Worm (Caenorhabditis elegans): ENCODE results near the gene F13A7.12.

Gene F13A7.12

DNA sequence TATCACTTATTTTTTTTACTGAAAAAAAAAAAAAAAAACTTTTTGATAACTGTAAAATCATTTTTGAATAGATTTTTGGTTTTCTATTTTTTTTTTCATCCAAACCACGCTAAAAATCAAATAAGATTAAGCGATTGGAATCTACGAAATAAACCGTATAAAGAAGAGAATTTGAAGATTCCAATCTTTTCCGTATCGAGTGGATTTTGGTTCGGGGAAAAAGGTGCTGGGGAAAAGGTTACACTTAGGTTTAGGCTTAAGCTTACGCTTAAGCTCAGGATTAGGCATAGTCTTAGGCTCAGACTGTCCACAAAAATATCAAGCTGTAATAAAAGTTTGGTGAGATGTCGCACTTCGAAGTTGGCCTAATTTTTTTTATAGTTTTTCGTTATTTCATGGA, at the start of gene F13A7.12:
Gene F13A7.12 (plus strand): TSS at position 301 of the 400 bp plus-strand sequence.
- TF ChIP-seq skn-1 (tag; optimal IDR thresholded peaks at IDR 0.05) (no peak), lin-39 (tag; optimal IDR thresholded peaks at IDR 0.05) (no peak), nhr-25 (tag; optimal IDR thresholded peaks at IDR 0.05) (no peak), R02D3.7 (tag; optimal IDR thresholded peaks at IDR 0.05) (no peak), ama-1 (optimal IDR thresholded peaks at IDR 0.05) (no peak), ztf-11 (tag; optimal IDR thresholded peaks at IDR 0.05) (no peak), nhr-11 (tag; optimal IDR thresholded peaks at IDR 0.05) (no peak), nhr-10 (tag; optimal IDR thresholded peaks at IDR 0.05) (no peak), nhr-23 (tag; optimal IDR thresholded peaks at IDR 0.05) (no peak), ZK546.5 (tag; optimal IDR thresholded peaks at IDR 0.05) (no peak), elt-1 (tag; optimal IDR thresholded peaks at IDR 0.05) (no peak), sma-3 (GFP tag; optimal IDR thresholded peaks at IDR 0.05) (no peak), nhr-6 (tag; optimal IDR thresholded peaks at IDR 0.05) (no peak), Y55F3AM.14 (GFP tag; optimal IDR thresholded peaks at IDR 0.05) (no peak), blmp-1 (tag; optimal IDR thresholded peaks at IDR 0.05; ENCODE audit: insufficient read depth) (no peak), ceh-82 (tag; optimal IDR thresholded peaks at IDR 0.05) (no peak)

- TF ChIP-seq mbf-1 (tag; optimal IDR thresholded peaks at IDR 0.05) (no peak), skn-1 (tag; optimal IDR thresholded peaks at IDR 0.05) (no peak), sma-9 (GFP tag; optimal IDR thresholded peaks at IDR 0.05) (no peak), sma-9 (tag; optimal IDR thresholded peaks at IDR 0.05) (no peak), ztf-11 (tag; optimal IDR thresholded peaks at IDR 0.05) (no peak), F13H6.1 (tag; optimal IDR thresholded peaks at IDR 0.05) (no peak), unc-62 (GFP tag; optimal IDR thresholded peaks at IDR 0.05) (no peak)
These were observed 49.3 kb upstream of the F13A7.12 start, which contains the start of the genes W08G11.5 and W08G11.1 for ce11 chrV:16346406-16347108. Gene W08G11.5 (minus strand): TSS chrV:16346506. Gene W08G11.1 (plus strand): TSS chrV:16347058.

DNA sequence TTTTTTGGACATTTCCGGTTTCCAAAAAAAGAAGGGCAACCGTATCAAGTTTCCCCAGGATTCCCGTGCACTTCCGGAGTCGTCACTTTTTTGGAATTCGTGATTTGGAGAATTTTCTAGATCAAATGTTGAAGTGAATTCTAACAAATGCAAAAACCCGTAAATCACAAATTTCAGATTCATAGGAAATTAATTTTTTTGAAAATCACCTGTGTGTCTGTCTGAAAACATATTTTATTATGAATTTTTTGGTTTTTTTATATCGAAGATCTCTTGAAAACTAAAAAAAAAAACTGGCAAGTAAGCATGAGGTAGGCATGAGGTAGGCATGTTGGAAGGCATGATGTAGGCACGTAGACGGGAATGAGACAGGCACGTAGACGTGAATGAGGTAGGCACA, 45.8 kb upstream of the F13A7.12 start:
- TF ChIP-seq nhr-11 (tag; optimal IDR thresholded peaks at IDR 0.05) (no peak), ama-1 (optimal IDR thresholded peaks at IDR 0.05) (no peak), ztf-4 (tag; optimal IDR thresholded peaks at IDR 0.05) (no peak), nhr-6 (tag; optimal IDR thresholded peaks at IDR 0.05) (no peak), ztf-1 (GFP tag; conservative IDR thresholded peaks at IDR 0.05) (no peak), snpc-4 (tag; optimal IDR thresholded peaks at IDR 0.05) (no peak)

DNA sequence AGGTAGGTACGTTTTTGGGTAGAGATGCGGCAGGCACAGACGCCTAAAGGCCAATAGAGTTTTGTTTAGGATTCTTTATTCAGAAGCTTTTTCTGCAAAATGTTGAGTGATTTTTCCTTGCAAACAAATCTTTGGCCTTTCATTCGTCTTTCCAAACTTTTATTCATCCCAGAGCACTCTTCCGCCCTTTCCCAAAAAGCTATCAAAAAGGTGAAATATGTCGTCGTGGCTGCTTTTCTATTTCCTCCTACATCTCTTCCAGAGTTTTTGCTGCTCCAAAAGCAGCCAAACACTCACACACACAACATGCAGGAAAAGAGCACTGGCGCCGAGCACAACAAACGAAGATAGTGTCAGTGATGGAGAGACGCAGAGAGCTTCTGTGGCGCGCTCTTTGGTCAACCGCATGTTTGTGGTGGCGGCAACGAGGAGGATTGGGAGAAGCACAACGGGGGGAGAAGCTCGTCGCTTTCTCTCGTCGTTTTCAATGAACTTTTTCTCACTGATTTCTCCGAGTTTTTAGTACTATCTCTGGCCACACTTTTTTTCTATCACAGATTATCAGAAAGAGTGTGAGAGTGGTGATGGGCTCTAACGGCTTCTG, 45.0 kb upstream of the F13A7.12 start:
- TF ChIP-seq mdl-1 (tag; optimal IDR thresholded peaks at IDR 0.05) (peak in 1 of 2 experiments; percentile 43), nhr-10 (tag; optimal IDR thresholded peaks at IDR 0.05) (no peak), lin-11 (tag; optimal IDR thresholded peaks at IDR 0.05) (peak; percentile 29), lin-13 (GFP tag; optimal IDR thresholded peaks at IDR 0.05) (peak; percentile 20), snpc-4 (tag; optimal IDR thresholded peaks at IDR 0.05) (peak; percentile 11), sma-9 (GFP tag; optimal IDR thresholded peaks at IDR 0.05) (peak; percentile 60), sma-9 (tag; optimal IDR thresholded peaks at IDR 0.05) (no peak), aly-2 (tag; optimal IDR thresholded peaks at IDR 0.05) (no peak), gmeb-1 (tag; optimal IDR thresholded peaks at IDR 0.05) (peak; percentile 41), Y55F3AM.14 (GFP tag; optimal IDR thresholded peaks at IDR 0.05) (peak; percentile 19), ztf-4 (tag; optimal IDR thresholded peaks at IDR 0.05) (no peak), lsy-2 (tag; optimal IDR thresholded peaks at IDR 0.05) (peak in 1 of 2 experiments; percentile 50), nhr-77 (tag; optimal IDR thresholded peaks at IDR 0.05) (no peak), unc-55 (GFP tag; optimal IDR thresholded peaks at IDR 0.05) (peak; percentile 78), F13H6.1 (tag; optimal IDR thresholded peaks at IDR 0.05) (peak; percentile 71), mab-5 (tag; optimal IDR thresholded peaks at IDR 0.05) (no peak), nhr-129 (tag; optimal IDR thresholded peaks at IDR 0.05) (peak; percentile 72), dmd-4 (tag; optimal IDR thresholded peaks at IDR 0.05) (no peak), crh-2 (tag; optimal IDR thresholded peaks at IDR 0.05) (peak; percentile 29), fos-1 (tag; optimal IDR thresholded peaks at IDR 0.05) (peak; percentile 52), C34F6.9 (tag; optimal IDR thresholded peaks at IDR 0.05) (peak; percentile 63)

Measured in whole organism, L2 larva.